Worm (Caenorhabditis elegans): ENCODE data around the gene mlcd-1.

Gene mlcd-1

DNA sequence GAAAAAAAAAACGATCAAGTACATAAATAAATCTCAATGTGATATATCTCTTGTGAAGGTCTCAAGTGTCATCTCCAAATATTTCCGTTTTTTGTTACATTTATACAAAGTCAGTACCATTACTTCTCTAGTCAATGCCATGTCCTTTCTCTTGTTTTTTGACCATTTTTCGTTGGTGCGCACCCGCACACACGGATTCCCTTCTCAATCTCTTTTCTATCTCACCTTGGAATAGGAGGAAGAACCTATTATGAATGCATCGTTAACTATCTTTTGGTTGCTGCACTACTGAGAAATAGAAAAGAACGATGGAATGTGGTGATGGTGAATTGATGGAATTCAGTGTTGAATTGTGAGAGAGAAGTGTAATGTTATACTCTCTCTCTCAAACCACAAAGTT is 50.1 kb downstream of the mlcd-1 start:
- no peak for TF ChIP-seq sptf-1 (tag; optimal IDR thresholded peaks at IDR 0.05)
- no peak for TF ChIP-seq mls-2 (tag; optimal IDR thresholded peaks at IDR 0.05)
- TF ChIP-seq ceh-39 (tag; optimal IDR thresholded peaks at IDR 0.05) = no peak
- no peak for TF ChIP-seq unc-62 (GFP tag; optimal IDR thresholded peaks at IDR 0.05)
- TF ChIP-seq nhr-12 (tag; optimal IDR thresholded peaks at IDR 0.05) = no peak
- TF ChIP-seq bed-3 (GFP tag; optimal IDR thresholded peaks at IDR 0.05) = no peak
- TF ChIP-seq unc-120 (tag; optimal IDR thresholded peaks at IDR 0.05; ENCODE audit: poor library complexity, severe bottlenecking) = no peak
- no peak for TF ChIP-seq lsy-2 (tag; optimal IDR thresholded peaks at IDR 0.05)
